Worm (Caenorhabditis elegans) whole organism, dauer: ENCODE data around the gene F58G1.8.

ENCODE experiments used
- unc-62 ChIP-seq: sonication (generic microtip); optimal IDR thresholded peaks from 2 replicates; lab custom pipeline; 2017; ENCODE audit warnings: missing biosample characterization, missing genetic modification reagents, missing genetic modification characterization

Gene F58G1.8

DNA sequence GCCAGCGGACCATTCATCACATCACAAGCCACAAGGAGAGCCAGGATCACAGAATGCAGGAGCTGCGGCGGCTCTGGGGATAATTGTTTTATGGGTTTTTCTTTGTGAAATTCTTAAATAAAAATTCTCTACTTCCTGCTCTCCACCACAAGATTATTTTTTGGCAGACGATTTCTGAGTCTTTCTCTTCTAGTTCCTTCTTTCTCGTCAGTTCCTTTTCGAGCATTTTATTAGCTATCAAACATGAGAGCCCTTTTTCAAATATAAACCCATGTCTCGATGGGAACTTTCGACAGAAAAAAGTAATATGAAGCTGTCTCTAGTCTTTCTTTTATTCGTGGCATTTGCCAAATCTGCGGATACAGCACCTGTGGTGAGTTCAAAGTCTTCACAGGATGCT is 37.0 kb downstream of the F58G1.8 start, which contains the start of gene F35C5.3:
F35C5.3 (plus strand) TSS at position 301 of the 400 bp plus-strand sequence.
- no peak for TF ChIP-seq unc-62

DNA sequence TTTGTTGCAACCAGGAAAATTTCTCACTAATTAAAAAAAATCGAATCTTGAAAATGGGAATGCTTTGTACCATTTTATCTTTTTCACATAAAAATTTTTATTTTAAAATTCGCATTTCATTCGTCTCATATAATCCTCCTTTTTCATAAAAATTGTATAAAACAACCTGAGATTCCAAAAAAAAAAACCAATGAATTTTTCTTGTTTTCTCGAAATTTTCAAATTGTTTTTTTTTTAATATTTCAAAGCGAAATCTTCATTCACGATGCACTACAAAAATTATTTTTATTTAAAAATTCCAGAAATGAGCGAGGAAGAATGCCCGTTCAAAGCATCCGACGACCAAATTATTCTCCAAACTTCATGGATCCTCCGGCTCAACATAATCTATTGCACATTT is 40.5 kb downstream of the F58G1.8 start, which contains the start of gene sra-14:
sra-14 (plus strand) TSS at position 301 of the 400 bp plus-strand sequence.
- TF ChIP-seq unc-62, result no peak

DNA sequence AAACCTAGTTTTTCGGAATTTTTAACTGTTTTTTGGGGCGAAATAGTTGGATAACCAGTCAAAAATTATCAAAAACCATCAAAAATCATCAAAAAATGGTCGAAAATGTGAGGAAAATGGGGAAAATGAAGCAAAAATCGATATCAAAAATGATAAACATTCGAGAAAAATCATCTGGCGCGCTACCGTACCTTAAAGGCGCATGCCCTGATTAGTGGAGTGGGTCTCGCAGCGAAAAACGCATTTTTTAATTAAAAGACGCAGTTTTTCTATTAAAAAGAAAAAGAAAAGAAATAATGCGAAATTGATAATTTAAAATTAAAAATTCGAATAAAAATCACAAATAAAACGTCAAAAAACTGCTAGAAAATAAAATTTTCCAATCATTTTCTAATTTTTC is 45.0 kb downstream of the F58G1.8 start, which contains the start of gene F35C5.1:
F35C5.1 (plus strand) TSS at position 399 of the 400 bp plus-strand sequence.
- TF ChIP-seq unc-62, result no peak

DNA sequence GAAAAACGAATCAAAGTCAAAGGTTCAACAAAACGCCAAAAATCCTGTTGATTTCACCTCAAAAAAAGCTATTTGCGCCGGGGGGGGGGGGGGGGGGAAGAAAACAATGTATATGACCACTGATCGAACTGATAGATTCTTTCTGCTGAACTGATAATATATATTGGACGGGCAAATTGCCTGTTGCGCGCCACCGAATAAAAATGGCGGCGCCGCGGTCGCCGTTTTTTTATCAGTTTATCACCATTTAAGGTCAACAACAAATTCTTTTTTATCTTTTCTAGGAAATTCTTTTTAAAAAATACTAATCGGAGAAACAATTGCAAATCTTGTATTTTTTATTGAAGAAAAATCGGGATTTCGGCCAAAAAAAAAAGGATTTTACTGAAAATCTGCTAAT is 45.7 kb downstream of the F58G1.8 start:
- no peak for TF ChIP-seq unc-62

DNA sequence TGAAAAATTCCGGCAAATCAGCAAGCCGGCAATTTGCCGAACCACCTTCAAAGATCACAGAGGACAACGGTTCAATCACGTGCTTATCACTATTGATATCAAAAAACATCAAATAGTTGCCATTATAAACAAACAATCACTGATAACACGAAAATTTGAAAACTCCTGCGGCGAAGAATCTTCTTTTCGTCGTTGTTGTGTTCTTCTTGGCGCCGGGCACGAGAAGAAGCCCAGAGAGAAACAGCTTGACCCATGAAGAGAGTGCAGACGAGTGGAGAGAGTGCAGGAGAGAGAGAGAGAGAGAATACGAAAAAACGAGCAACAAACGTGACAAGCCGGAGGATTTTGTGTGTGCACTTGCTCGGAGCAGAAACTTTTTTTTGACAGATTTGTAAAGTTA is 46.8 kb downstream of the F58G1.8 start:
- TF ChIP-seq unc-62, result no peak

DNA sequence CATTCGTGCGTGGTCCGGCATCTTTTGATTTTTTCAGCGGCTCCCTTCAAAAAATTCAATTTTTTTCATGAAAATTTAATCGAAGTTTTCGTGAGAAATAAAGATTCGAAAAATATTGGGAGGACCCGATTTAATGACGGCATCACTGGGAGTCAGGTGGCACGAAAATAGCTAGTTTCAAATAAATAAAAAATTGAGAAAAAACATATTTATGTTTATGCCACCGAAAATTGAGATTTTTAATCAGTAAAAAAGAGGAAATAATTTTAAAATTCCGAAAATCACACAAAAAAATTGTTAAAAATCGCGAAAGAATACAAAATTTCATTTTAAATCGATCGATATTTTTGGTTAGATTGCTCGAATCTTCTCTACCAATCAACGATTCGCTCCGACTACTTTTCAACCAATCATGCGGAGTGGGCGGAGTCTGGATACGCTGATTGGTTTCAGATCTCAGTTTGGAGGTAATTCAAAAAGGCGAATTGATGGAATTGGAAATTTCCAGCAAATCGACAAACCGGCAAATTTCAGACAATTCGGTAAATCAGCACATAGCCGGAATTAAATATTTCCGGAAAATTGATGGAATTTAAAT is 47.3 kb downstream of the F58G1.8 start, which contains the start of gene gsy-1:
gsy-1 (minus strand) TSS at position 51 of the 598 bp plus-strand sequence.
- no peak for TF ChIP-seq unc-62
